Worm (Caenorhabditis elegans): ENCODE data around the gene mdt-28.

DNA sequence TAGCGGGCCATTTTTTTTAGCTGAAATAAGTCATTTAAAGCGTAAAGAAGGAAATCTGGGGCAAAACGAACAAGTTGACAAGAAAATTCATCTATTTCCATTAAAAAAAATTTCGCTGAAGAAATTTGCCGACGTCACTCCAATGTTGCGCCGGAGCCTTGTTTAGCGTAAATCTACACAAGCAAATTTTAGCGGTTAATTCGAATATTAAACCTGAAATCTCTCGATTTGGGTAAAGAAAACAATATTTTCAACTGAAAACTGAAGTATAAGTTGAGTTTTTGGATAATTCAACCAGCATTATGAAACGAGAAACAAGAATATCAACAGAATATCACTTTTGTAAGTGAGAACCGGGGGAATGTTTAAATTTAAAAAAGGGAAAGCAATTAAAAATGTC lies 3.2 kb upstream of the mdt-28 start, which contains the start of gene F28F8.9:
- TF ChIP-seq blmp-1 (tag; optimal IDR thresholded peaks at IDR 0.05): peak; percentile 53
- peak; percentile 91 to 96 (median 93) for TF ChIP-seq dpl-1 (GFP tag; optimal IDR thresholded peaks at IDR 0.05)
- no peak for TF ChIP-seq pqm-1 (tag; optimal IDR thresholded peaks at IDR 0.05)
- TF ChIP-seq aly-2 (tag; optimal IDR thresholded peaks at IDR 0.05): no peak
- TF ChIP-seq unc-30 (tag; optimal IDR thresholded peaks at IDR 0.05): no peak
- TF ChIP-seq lsy-2 (tag; optimal IDR thresholded peaks at IDR 0.05): peak; percentile 67 to 80
- peak; percentile 57 for TF ChIP-seq nhr-47 (tag; optimal IDR thresholded peaks at IDR 0.05)
- no peak for TF ChIP-seq sptf-1 (tag; optimal IDR thresholded peaks at IDR 0.05)
- TF ChIP-seq ama-1 (optimal IDR thresholded peaks at IDR 0.05): no peak
- peak; percentile 40 for TF ChIP-seq snpc-4 (tag; optimal IDR thresholded peaks at IDR 0.05)

All from whole organism, L1 larva.